Worm (Caenorhabditis elegans): ENCODE data around the gene M01B2.10.
"Not testable (repeated sequence)": the region's sequence is repeated elsewhere in the genome, so short reads cannot be mapped to it uniquely, and the experiment has no call there.

The M01B2.10 gene

ce11 chrV:15262336-15262735 lies at the start of gene M01B2.10:
M01B2.10 (minus strand) TSS chrV:15262436.
- TF ChIP-seq duxl-1 (tag; optimal IDR thresholded peaks at IDR 0.05; ENCODE audit: poor library complexity); mdl-1 (tag; optimal IDR thresholded peaks at IDR 0.05); ceh-82 (tag; optimal IDR thresholded peaks at IDR 0.05): not testable (repeated sequence)

ce11 chrV:15310780-15311179 lies 48.5 kb upstream of the M01B2.10 start, which contains the start of gene irld-62:
irld-62 (plus strand) TSS chrV:15311080.
- TF ChIP-seq lin-39 (tag; optimal IDR thresholded peaks at IDR 0.05) (no peak), F10B5.3 (tag; optimal IDR thresholded peaks at IDR 0.05) (no peak), tag-97 (GFP tag; IDR thresholded peaks at IDR 0.05) (no peak), nhr-111 (GFP tag; optimal IDR thresholded peaks at IDR 0.05) (no peak), madf-9 (GFP tag; conservative IDR thresholded peaks at IDR 0.05) (no peak), lin-29 (GFP tag; IDR thresholded peaks at IDR 0.05) (no peak), nhr-41 (GFP tag; IDR thresholded peaks at IDR 0.05) (no peak), spr-1 (tag; optimal IDR thresholded peaks at IDR 0.05) (no peak)

DNA sequence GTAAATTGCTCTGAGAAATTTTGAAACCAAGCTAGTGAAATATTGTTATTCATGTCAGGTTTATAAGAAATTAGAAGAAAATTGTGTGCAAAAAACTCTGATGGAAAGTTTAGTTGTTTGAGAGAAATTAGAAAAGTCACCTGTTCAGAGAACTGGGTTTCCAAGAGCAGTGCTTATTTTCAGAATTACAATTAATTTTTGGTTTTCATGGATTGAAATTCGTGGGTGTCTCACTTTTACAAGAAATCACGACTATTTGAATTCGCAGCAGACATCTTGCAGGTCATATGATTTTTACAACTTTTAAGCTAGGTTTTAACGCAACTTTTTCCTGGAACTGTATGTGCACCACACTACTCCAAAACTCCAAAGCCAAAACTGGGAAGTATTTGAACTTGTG lies 46.8 kb upstream of the M01B2.10 start, which contains the start of gene srz-10:
Gene srz-10, minus strand, starts transcription at position 88 of the 400 bp plus-strand sequence.
- TF ChIP-seq lin-39 (tag; optimal IDR thresholded peaks at IDR 0.05) = no peak
- no peak for TF ChIP-seq aly-2 (tag; optimal IDR thresholded peaks at IDR 0.05)
- TF ChIP-seq mxl-2 (GFP tag; conservative IDR thresholded peaks at IDR 0.05) = no peak
- TF ChIP-seq daf-19 (GFP tag; conservative IDR thresholded peaks at IDR 0.05) = no peak
- no peak for TF ChIP-seq nhr-10 (tag; optimal IDR thresholded peaks at IDR 0.05)
- TF ChIP-seq dmd-9 (GFP tag; IDR thresholded peaks at IDR 0.05) = no peak
- TF ChIP-seq T20F7.1 (GFP tag; optimal IDR thresholded peaks at IDR 0.05) = no peak
- TF ChIP-seq set-16 (GFP tag; IDR thresholded peaks at IDR 0.05) = no peak
- TF ChIP-seq nhr-6 (tag; optimal IDR thresholded peaks at IDR 0.05) = no peak
- no peak for TF ChIP-seq madf-5 (GFP tag; IDR thresholded peaks at IDR 0.05)
- no peak for TF ChIP-seq egl-27 (tag; optimal IDR thresholded peaks at IDR 0.05)
- no peak for TF ChIP-seq nhr-48 (tag; optimal IDR thresholded peaks at IDR 0.05)
- no peak for TF ChIP-seq lsy-2 (tag; optimal IDR thresholded peaks at IDR 0.05)
- TF ChIP-seq T26A8.4 (GFP tag; IDR thresholded peaks at IDR 0.05) = no peak

- TF ChIP-seq aly-2 (tag; optimal IDR thresholded peaks at IDR 0.05) (no peak), zfp-3 (GFP tag; conservative IDR thresholded peaks at IDR 0.05) (no peak), unc-130 (GFP tag; optimal IDR thresholded peaks at IDR 0.05) (no peak), lin-38 (GFP tag; IDR thresholded peaks at IDR 0.05) (no peak), gei-8 (GFP tag; optimal IDR thresholded peaks at IDR 0.05) (no peak), dmd-8 (GFP tag; IDR thresholded peaks at IDR 0.05) (no peak)
Measured at ce11 chrV:15306745-15307144, 44.5 kb upstream of the M01B2.10 start, which contains the start of gene T26H8.4. T26H8.4 (minus strand) TSS chrV:15306845.

DNA sequence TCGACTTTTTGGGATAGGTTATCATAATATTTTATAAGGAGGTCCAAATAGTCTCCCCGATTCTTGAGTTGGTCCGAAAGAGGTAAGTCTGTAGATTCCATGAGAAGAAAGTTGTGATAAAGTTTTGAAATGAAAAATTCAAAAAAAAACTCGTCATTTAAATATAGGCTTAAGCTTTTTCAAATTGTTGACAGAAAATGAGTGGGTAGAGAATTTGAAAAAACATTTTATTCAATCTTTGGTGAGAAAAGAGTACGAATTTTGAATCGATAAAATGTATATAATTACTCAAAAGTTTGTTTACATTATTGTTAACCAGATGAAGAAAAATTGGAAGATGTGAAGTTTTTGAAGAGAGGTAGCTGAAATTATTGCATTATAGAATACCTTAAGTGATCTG lies 43.3 kb upstream of the M01B2.10 start, which contains the start of gene T26H8.5:
Gene T26H8.5, minus strand, starts transcription at position 101 of the 400 bp plus-strand sequence.
- TF ChIP-seq lsy-2 (tag; optimal IDR thresholded peaks at IDR 0.05) (no peak), zip-2 (tag; optimal IDR thresholded peaks at IDR 0.05) (no peak), ZK337.2 (GFP tag; IDR thresholded peaks at IDR 0.05) (no peak), jun-1 (tag; optimal IDR thresholded peaks at IDR 0.05) (no peak), dpl-1 (GFP tag; optimal IDR thresholded peaks at IDR 0.05) (no peak), nhr-102 (tag; optimal IDR thresholded peaks at IDR 0.05) (no peak), ama-1 (optimal IDR thresholded peaks at IDR 0.05) (no peak), lin-38 (GFP tag; IDR thresholded peaks at IDR 0.05) (no peak), F37D6.2 (tag; optimal IDR thresholded peaks at IDR 0.05) (no peak), pqm-1 (tag; optimal IDR thresholded peaks at IDR 0.05) (no peak), arid-1 (GFP tag; conservative IDR thresholded peaks at IDR 0.05) (no peak), saeg-2 (GFP tag; IDR thresholded peaks at IDR 0.05) (no peak), zag-1 (tag; optimal IDR thresholded peaks at IDR 0.05) (no peak), hmg-1.1 (GFP tag; IDR thresholded peaks at IDR 0.05) (no peak), nhr-6 (tag; optimal IDR thresholded peaks at IDR 0.05) (no peak), nhr-28 (tag; optimal IDR thresholded peaks at IDR 0.05) (no peak), nhr-48 (tag; optimal IDR thresholded peaks at IDR 0.05) (no peak), duxl-1 (tag; optimal IDR thresholded peaks at IDR 0.05; ENCODE audit: poor library complexity) (no peak), nhr-41 (GFP tag; IDR thresholded peaks at IDR 0.05) (no peak)
